Worm (Caenorhabditis elegans): Measurements from ENCODE around the gene ZK1290.11.

ce11 chrII:7547269-7547668 lies 14.1 kb downstream of the ZK1290.11 start:
- TF ChIP-seq pqm-1 (tag; optimal IDR thresholded peaks at IDR 0.05) (no peak), vab-7 (GFP tag; IDR thresholded peaks at IDR 0.05) (no peak), nhr-11 (tag; optimal IDR thresholded peaks at IDR 0.05) (no peak), ztf-11 (tag; optimal IDR thresholded peaks at IDR 0.05) (no peak), egl-27 (tag; optimal IDR thresholded peaks at IDR 0.05) (no peak), aly-2 (tag; optimal IDR thresholded peaks at IDR 0.05) (no peak), F49E8.2 (tag; optimal IDR thresholded peaks at IDR 0.05; ENCODE audit: borderline replicate concordance) (no peak), fos-1 (tag; optimal IDR thresholded peaks at IDR 0.05) (no peak), zfp-3 (GFP tag; conservative IDR thresholded peaks at IDR 0.05) (no peak)
